Worm (Caenorhabditis elegans): ENCODE data around the gene clec-5.

ce11 chrIII:4870478-4870877, 12.9 kb downstream of the clec-5 start, which contains the start of gene gipc-1:
- TF ChIP-seq cebp-1 (GFP tag; IDR thresholded peaks at IDR 0.05) (no peak), cebp-1 (tag; optimal IDR thresholded peaks at IDR 0.05) (no peak), dpl-1 (GFP tag; optimal IDR thresholded peaks at IDR 0.05) (no peak), bed-1 (GFP tag; IDR thresholded peaks at IDR 0.05) (no peak), him-1 (tag; optimal IDR thresholded peaks at IDR 0.05) (no peak), unc-130 (GFP tag; optimal IDR thresholded peaks at IDR 0.05) (no peak)
